Worm (Caenorhabditis elegans) whole organism, L4 larva: ENCODE measurements around the gene chup-1.

Experiments
- F10B5.3 ChIP-seq: sonication (generic microtip); optimal IDR thresholded peaks from 2 replicates; lab custom pipeline; 2016; ENCODE audit warnings: mild to moderate bottlenecking, missing genetic modification characterization, missing compliant biosample characterization
- F44E2.7 ChIP-seq: fragments of 200-800 bp; sonication (Bioruptor generic); IDR thresholded peaks from 2 replicates; pipeline ENCODE4 v2.1.2; 2022; ENCODE audit warnings: missing genetic modification characterization, missing compliant biosample characterization
- T20F7.1 ChIP-seq: fragments of 200-800 bp; sonication (Bioruptor generic); optimal IDR thresholded peaks from 2 replicates; lab custom pipeline; 2018; ENCODE audit warnings: mild to moderate bottlenecking, missing genetic modification characterization, missing compliant biosample characterization
- T26A8.4 ChIP-seq: fragments of 200-800 bp; sonication (Bioruptor generic); IDR thresholded peaks from 2 replicates; pipeline ENCODE4 v1.3.6; 2022; ENCODE audit warnings: missing genetic modification characterization, missing compliant biosample characterization
- ZK546.5 ChIP-seq, 2 experiments: sonication (generic microtip); optimal IDR thresholded peaks; 2 replicates each; lab custom pipeline; 2017; ENCODE audit warnings: missing biosample characterization in 2 of 2, missing genetic modification characterization in 2 of 2
- aly-2 ChIP-seq: sonication (generic microtip); optimal IDR thresholded peaks from 2 replicates; lab custom pipeline; 2018; ENCODE audit warnings: missing biosample characterization, missing genetic modification characterization
- arid-1 ChIP-seq: fragments of 200-800 bp; sonication (Bioruptor generic); conservative IDR thresholded peaks from 2 replicates; pipeline ENCODE4 v1.3.6; 2022; ENCODE audit warnings: missing genetic modification reagents, missing genetic modification characterization, missing compliant biosample characterization
- ceh-20 ChIP-seq: fragments of 200-800 bp; sonication (Bioruptor generic); IDR thresholded peaks from 2 replicates; pipeline ENCODE4 v1.3.6; 2022; ENCODE audit warnings: missing genetic modification reagents, missing genetic modification characterization, missing compliant biosample characterization
- ceh-28 ChIP-seq: fragments of 150-350 bp; optimal IDR thresholded peaks from 2 replicates; lab custom pipeline; 2014; ENCODE audit warnings: missing biosample characterization, missing genetic modification reagents, missing genetic modification characterization
- ceh-32 ChIP-seq: sonication (generic microtip); optimal IDR thresholded peaks from 2 replicates; lab custom pipeline; 2016; ENCODE audit warnings: mild to moderate bottlenecking, missing genetic modification characterization, missing compliant biosample characterization; ENCODE audit not compliant: poor library complexity
- ceh-82 ChIP-seq: sonication (generic microtip); optimal IDR thresholded peaks from 2 replicates; lab custom pipeline; 2017; ENCODE audit warnings: missing biosample characterization, missing genetic modification characterization
- ctbp-1 ChIP-seq: fragments of 200-800 bp; sonication (Bioruptor generic); IDR thresholded peaks from 2 replicates; pipeline ENCODE4 v1.3.6; 2022; ENCODE audit warnings: missing genetic modification reagents, missing genetic modification characterization, missing compliant biosample characterization
- daf-19 ChIP-seq: fragments of 200-800 bp; sonication (Bioruptor generic); conservative IDR thresholded peaks from 2 replicates; pipeline ENCODE4 v1.3.6; 2022; ENCODE audit warnings: missing genetic modification characterization, missing compliant biosample characterization
- dpl-1 ChIP-seq: fragments of 150-350 bp; optimal IDR thresholded peaks from 2 replicates; lab custom pipeline; 2014; ENCODE audit warnings: missing biosample characterization, missing genetic modification reagents, missing genetic modification characterization
- dve-1 ChIP-seq: sonication (generic microtip); optimal IDR thresholded peaks from 2 replicates; lab custom pipeline; 2017; ENCODE audit warnings: antibody characterized with exemption, mild to moderate bottlenecking, missing genetic modification characterization, missing compliant biosample characterization; ENCODE audit not compliant: insufficient read depth
- egl-43 ChIP-seq: fragments of 200-800 bp; sonication (Bioruptor generic); IDR thresholded peaks from 2 replicates; pipeline ENCODE4 v1.3.6; 2022; ENCODE audit warnings: missing genetic modification reagents, missing genetic modification characterization, missing compliant biosample characterization
- fkh-10 ChIP-seq: fragments of 150-350 bp; optimal IDR thresholded peaks from 2 replicates; lab custom pipeline; 2014; ENCODE audit warnings: missing biosample characterization, missing genetic modification reagents, missing genetic modification characterization
- hif-1 ChIP-seq, 2 experiments: sonication (generic microtip); optimal IDR thresholded peaks; 2 replicates each; lab custom pipeline; 2016 to 2017; ENCODE audit warnings: missing compliant biosample characterization in 2 of 2, missing genetic modification characterization in 2 of 2, missing genetic modification reagents in 2 of 2, missing genotype in 2 of 2, mild to moderate bottlenecking in 1 of 2
- hmg-1.1 ChIP-seq: fragments of 200-800 bp; sonication (Bioruptor generic); IDR thresholded peaks from 2 replicates; pipeline ENCODE4 v1.3.6; 2022; ENCODE audit warnings: missing genetic modification reagents, missing genetic modification characterization, missing compliant biosample characterization
- jun-1 ChIP-seq: fragments of 150-350 bp; optimal IDR thresholded peaks from 2 replicates; lab custom pipeline; 2014; ENCODE audit warnings: missing biosample characterization, missing genetic modification reagents, missing genetic modification characterization
- lin-1 ChIP-seq: fragments of 200-800 bp; sonication (Bioruptor generic); IDR thresholded peaks from 2 replicates; pipeline ENCODE4 v1.3.6; 2022; ENCODE audit warnings: missing genetic modification reagents, missing genetic modification characterization, missing compliant biosample characterization
- lin-29 ChIP-seq: fragments of 200-800 bp; sonication (Bioruptor generic); IDR thresholded peaks from 2 replicates; pipeline ENCODE4 v1.3.6; 2022; ENCODE audit warnings: missing genetic modification reagents, missing genetic modification characterization, missing compliant biosample characterization
- lin-38 ChIP-seq: fragments of 200-800 bp; sonication (Bioruptor generic); IDR thresholded peaks from 2 replicates; pipeline ENCODE4 v1.3.6; 2022; ENCODE audit warnings: missing genetic modification reagents, missing genetic modification characterization, missing compliant biosample characterization
- madf-5 ChIP-seq, 2 experiments: fragments of 200-800 bp; sonication (Bioruptor generic); IDR thresholded peaks; 2 replicates each; pipeline ENCODE4 v1.3.6; 2022; ENCODE audit warnings: missing compliant biosample characterization in 2 of 2, missing genetic modification characterization in 2 of 2
- mxl-2 ChIP-seq: fragments of 200-800 bp; sonication (Bioruptor generic); conservative IDR thresholded peaks from 2 replicates; pipeline ENCODE4 v1.3.6; 2022; ENCODE audit warnings: missing genetic modification reagents, missing genetic modification characterization, missing compliant biosample characterization
- mxl-3 ChIP-seq: fragments of 200-800 bp; sonication (Bioruptor generic); optimal IDR thresholded peaks from 2 replicates; lab custom pipeline; 2018; ENCODE audit warnings: mild to moderate bottlenecking, missing genetic modification characterization, missing compliant biosample characterization
- nhr-10 ChIP-seq: fragments of 150-350 bp; optimal IDR thresholded peaks from 2 replicates; lab custom pipeline; 2014; ENCODE audit warnings: missing biosample characterization, missing genetic modification characterization
- nhr-102 ChIP-seq: sonication (generic microtip); optimal IDR thresholded peaks from 2 replicates; lab custom pipeline; 2016; ENCODE audit warnings: mild to moderate bottlenecking, missing genetic modification characterization, moderate library complexity, missing compliant biosample characterization
- nhr-11 ChIP-seq: fragments of 150-350 bp; optimal IDR thresholded peaks from 2 replicates; lab custom pipeline; 2014; ENCODE audit warnings: missing biosample characterization, missing genetic modification characterization
- nhr-237 ChIP-seq: sonication (generic microtip); optimal IDR thresholded peaks from 2 replicates; lab custom pipeline; 2017; ENCODE audit warnings: missing biosample characterization, missing genetic modification characterization
- nhr-42 ChIP-seq: fragments of 200-800 bp; sonication (Bioruptor generic); IDR thresholded peaks from 2 replicates; pipeline ENCODE4 v1.3.6; 2022; ENCODE audit warnings: missing genetic modification characterization, missing compliant biosample characterization
- nhr-48 ChIP-seq: sonication (generic microtip); optimal IDR thresholded peaks from 2 replicates; lab custom pipeline; 2016; ENCODE audit warnings: mild to moderate bottlenecking, missing genetic modification characterization, missing compliant biosample characterization
- nhr-77 ChIP-seq: fragments of 150-350 bp; optimal IDR thresholded peaks from 2 replicates; lab custom pipeline; 2014; ENCODE audit warnings: missing biosample characterization, missing genetic modification characterization
- pha-4 ChIP-seq, 2 experiments: fragments of 150-350 bp in 1 of 2; fragments of 200-800 bp in 1 of 2; sonication (Bioruptor generic) in 1 of 2; IDR thresholded peaks in 1 of 2; optimal IDR thresholded peaks in 1 of 2; 2 replicates each; pipeline versions ENCODE4 v1.3.6 to Lab custom; 2014 to 2022; ENCODE audit warnings: missing genetic modification characterization in 2 of 2, missing genetic modification reagents in 2 of 2, missing biosample characterization in 1 of 2, missing compliant biosample characterization in 1 of 2
- pqm-1 ChIP-seq: sonication (generic microtip); optimal IDR thresholded peaks from 2 replicates; lab custom pipeline; 2017; ENCODE audit warnings: missing biosample characterization, missing genetic modification characterization
- rbr-2 ChIP-seq: sonication (generic microtip); optimal IDR thresholded peaks from 2 replicates; lab custom pipeline; 2016; ENCODE audit warnings: missing genotype, missing genetic modification characterization, missing compliant biosample characterization
- saeg-2 ChIP-seq: fragments of 200-800 bp; sonication (Bioruptor generic); IDR thresholded peaks from 2 replicates; pipeline ENCODE4 v1.3.6; 2022; ENCODE audit warnings: missing genetic modification reagents, missing genetic modification characterization, missing compliant biosample characterization
- sdz-12 ChIP-seq: fragments of 200-800 bp; sonication (Bioruptor generic); optimal IDR thresholded peaks from 2 replicates; lab custom pipeline; 2018; ENCODE audit warnings: mild to moderate bottlenecking, missing genetic modification characterization, missing compliant biosample characterization
- set-16 ChIP-seq: fragments of 200-800 bp; sonication (Bioruptor generic); IDR thresholded peaks from 2 replicates; pipeline ENCODE4 v1.3.6; 2022; ENCODE audit warnings: missing genetic modification reagents, missing genetic modification characterization, missing compliant biosample characterization
- skn-1 ChIP-seq: fragments of 150-350 bp; optimal IDR thresholded peaks from 2 replicates; lab custom pipeline; 2014; ENCODE audit warnings: missing biosample characterization, missing genetic modification characterization
- spr-1 ChIP-seq: sonication (generic microtip); optimal IDR thresholded peaks from 2 replicates; lab custom pipeline; 2016; ENCODE audit warnings: mild to moderate bottlenecking, missing genetic modification characterization, missing compliant biosample characterization
- tag-97 ChIP-seq: fragments of 200-800 bp; sonication (Bioruptor generic); IDR thresholded peaks from 2 replicates; pipeline ENCODE4 v1.3.6; 2022; ENCODE audit warnings: missing genetic modification characterization, missing compliant biosample characterization
- tra-1 ChIP-seq: fragments of 200-800 bp; sonication (Bioruptor generic); IDR thresholded peaks from 2 replicates; pipeline ENCODE4 v1.3.6; 2022; ENCODE audit warnings: missing genetic modification reagents, missing genetic modification characterization, missing compliant biosample characterization
- unc-39 ChIP-seq: sonication (generic microtip); optimal IDR thresholded peaks from 2 replicates; lab custom pipeline; 2017; ENCODE audit warnings: missing biosample characterization, missing genetic modification characterization
- unc-62 ChIP-seq, 3 experiments: fragments of 150-350 bp in 1 of 3; sonication (generic microtip); optimal IDR thresholded peaks in 2 of 3; peaks in 1 of 3; 1 replicate in 1 of 3; 2 replicates in 2 of 3; lab custom pipeline; 2014 to 2017; ENCODE audit warnings: missing biosample characterization in 3 of 3, missing genetic modification characterization in 3 of 3, missing genetic modification reagents in 3 of 3, missing genotype in 1 of 3
- vab-7 ChIP-seq: fragments of 200-800 bp; sonication (Bioruptor generic); IDR thresholded peaks from 2 replicates; pipeline ENCODE4 v1.3.6; 2022; ENCODE audit warnings: missing genetic modification reagents, missing genetic modification characterization, missing compliant biosample characterization
- zfp-2 ChIP-seq: sonication (generic microtip); optimal IDR thresholded peaks from 2 replicates; lab custom pipeline; 2016; ENCODE audit warnings: mild to moderate bottlenecking, missing genetic modification characterization, missing compliant biosample characterization
- zfp-3 ChIP-seq: fragments of 200-800 bp; sonication (Bioruptor generic); conservative IDR thresholded peaks from 2 replicates; pipeline ENCODE4 v1.3.6; 2022; ENCODE audit warnings: missing genetic modification reagents, missing genetic modification characterization, missing compliant biosample characterization
- zip-2 ChIP-seq: fragments of 150-350 bp; optimal IDR thresholded peaks from 2 replicates; lab custom pipeline; 2014; ENCODE audit warnings: missing biosample characterization, missing genetic modification characterization
- ztf-11 ChIP-seq: fragments of 150-350 bp; optimal IDR thresholded peaks from 2 replicates; lab custom pipeline; 2014; ENCODE audit warnings: missing biosample characterization, missing genetic modification characterization

The chup-1 gene

ce11 chrX:8806070-8806799 is 14.3 kb downstream of the chup-1 start, which contains the start of gene R04E5.8 (continued):
- TF ChIP-seq mxl-2 (GFP tag; lab: Robert Waterston, UW) (no peak), F10B5.3 (tag; lab: Kevin White, UChicago) (no peak), set-16 (GFP tag; lab: Robert Waterston, UW) (peak; percentile 93), unc-39 (tag; lab: Kevin White, UChicago) (no peak), T20F7.1 (GFP tag; lab: Kevin White, UChicago) (no peak), pqm-1 (tag; lab: Kevin White, UChicago) (no peak), ceh-20 (GFP tag; lab: Robert Waterston, UW) (0 out of 2 replicates have a peak, but pooled peaks have one; percentile 27), mxl-3 (peak; percentile 72), jun-1 (tag; lab: Kevin White, UChicago) (no peak), ctbp-1 (GFP tag; lab: Robert Waterston, UW) (peak; percentile 77), vab-7 (GFP tag; lab: Robert Waterston, UW) (no peak), zfp-2 (no peak), unc-62 (GFP tag; optimal IDR thresholded peaks at IDR 0.05 in 1 of 2; lab: Kevin White, UChicago) (no peak), unc-62 (tag; optimal IDR thresholded peaks at IDR 0.05; lab: Kevin White, UChicago) (no peak), rbr-2 (tag; lab: Kevin White, UChicago) (peak; percentile 73), T26A8.4 (GFP tag; lab: Robert Waterston, UW) (no peak), ceh-82 (no peak), hmg-1.1 (GFP tag; lab: Robert Waterston, UW) (peak; percentile 58), fkh-10 (GFP tag; lab: Kevin White, UChicago) (no peak), hif-1 (tag; optimal IDR thresholded peaks at IDR 0.05; lab: Kevin White, UChicago) (peak in 1 of 2 experiments; percentile 48), nhr-42 (GFP tag; lab: Robert Waterston, UW) (no peak), daf-19 (GFP tag; lab: Robert Waterston, UW) (no peak), saeg-2 (GFP tag; lab: Robert Waterston, UW) (no peak), spr-1 (tag; lab: Kevin White, UChicago) (no peak), aly-2 (no peak), lin-38 (GFP tag; lab: Robert Waterston, UW) (peak; percentile 25; the same call in 1 of the 2 replicates), madf-5 (GFP tag; IDR thresholded peaks at IDR 0.05; lab: Robert Waterston, UW) (no peak), ZK546.5 (tag; optimal IDR thresholded peaks at IDR 0.05; lab: Kevin White, UChicago) (no peak), nhr-77 (no peak), lin-29 (no peak), zip-2 (no peak), ztf-11 (no peak), sdz-12 (GFP tag; lab: Kevin White, UChicago) (no peak), tag-97 (GFP tag; lab: Robert Waterston, UW) (no peak), F44E2.7 (GFP tag; lab: Robert Waterston, UW) (no peak), nhr-102 (tag; lab: Kevin White, UChicago) (no peak), nhr-11 (tag; lab: Kevin White, UChicago) (peak; percentile 25), dpl-1 (GFP tag; lab: Kevin White, UChicago) (no peak), arid-1 (GFP tag; lab: Robert Waterston, UW) (no peak), lin-1 (GFP tag; lab: Robert Waterston, UW) (no peak), nhr-48 (tag; lab: Kevin White, UChicago) (no peak), pha-4 (GFP tag; IDR thresholded peaks at IDR 0.05; lab: Robert Waterston, UW) (no peak), pha-4 (tag; optimal IDR thresholded peaks at IDR 0.05; lab: Kevin White, UChicago) (no peak), skn-1 (tag; lab: Kevin White, UChicago) (no peak), ceh-28 (tag; lab: Kevin White, UChicago) (no peak), dve-1 (tag; lab: Kevin White, UChicago) (no peak), tra-1 (GFP tag; lab: Robert Waterston, UW) (no peak), nhr-10 (tag; lab: Kevin White, UChicago) (no peak), egl-43 (GFP tag; lab: Robert Waterston, UW) (peak; percentile 77; the same call in 1 of the 2 replicates), nhr-237 (no peak), ceh-32 (no peak), zfp-3 (GFP tag; lab: Robert Waterston, UW) (no peak)
